Worm (Caenorhabditis elegans) whole organism, midembryonic: Measurements from ENCODE around the gene dnj-9.
"Not testable (repeated sequence)": the region's sequence is repeated elsewhere in the genome, so short reads cannot be mapped to it uniquely, and the experiment has no call there.

Experiments used
- T22C8.4 ChIP-seq: fragments of 200-800 bp; sonication (Bioruptor generic); IDR thresholded peaks from 2 replicates; pipeline ENCODE4 v1.3.6; 2022; ENCODE audit warnings: missing genetic modification characterization, missing compliant biosample characterization
- cog-1 ChIP-seq: sonication (generic microtip); optimal IDR thresholded peaks from 2 replicates; lab custom pipeline; 2016; ENCODE audit warnings: missing genetic modification characterization, missing compliant biosample characterization
- flt-1 ChIP-seq: fragments of 200-800 bp; sonication (Bioruptor generic); IDR thresholded peaks from 2 replicates; pipeline ENCODE4 v1.3.6; 2022; ENCODE audit warnings: missing genetic modification characterization, missing compliant biosample characterization
- klf-2 ChIP-seq: fragments of 200-800 bp; sonication (Bioruptor generic); conservative IDR thresholded peaks from 2 replicates; pipeline ENCODE4 v1.3.6; 2022; ENCODE audit warnings: missing genetic modification reagents, missing genetic modification characterization, missing compliant biosample characterization
- med-1 ChIP-seq: sonication (generic microtip); optimal IDR thresholded peaks from 2 replicates; lab custom pipeline; 2017; ENCODE audit warnings: missing genetic modification characterization, mild to moderate bottlenecking, missing compliant biosample characterization, antibody characterized with exemption, missing genetic modification reagents; ENCODE audit not compliant: insufficient read depth
- ref-1 ChIP-seq: fragments of 200-800 bp; sonication (Bioruptor generic); conservative IDR thresholded peaks from 2 replicates; pipeline ENCODE4 v1.3.6; 2022; ENCODE audit warnings: missing genetic modification reagents, missing genetic modification characterization, missing compliant biosample characterization
- tab-1 ChIP-seq: fragments of 200-800 bp; sonication (Bioruptor generic); IDR thresholded peaks from 2 replicates; pipeline ENCODE4 v1.3.6; 2022; ENCODE audit warnings: missing genetic modification characterization, missing compliant biosample characterization
- ztf-23 ChIP-seq: fragments of 200-800 bp; sonication (Bioruptor generic); IDR thresholded peaks from 2 replicates; pipeline ENCODE4 v1.3.6; 2022; ENCODE audit warnings: missing genetic modification reagents, missing genetic modification characterization, missing compliant biosample characterization
- ztf-29 ChIP-seq: fragments of 200-800 bp; sonication (Bioruptor generic); IDR thresholded peaks from 2 replicates; pipeline ENCODE4 v1.3.6; 2022; ENCODE audit warnings: missing genetic modification reagents, missing genetic modification characterization, missing compliant biosample characterization

Gene dnj-9

DNA sequence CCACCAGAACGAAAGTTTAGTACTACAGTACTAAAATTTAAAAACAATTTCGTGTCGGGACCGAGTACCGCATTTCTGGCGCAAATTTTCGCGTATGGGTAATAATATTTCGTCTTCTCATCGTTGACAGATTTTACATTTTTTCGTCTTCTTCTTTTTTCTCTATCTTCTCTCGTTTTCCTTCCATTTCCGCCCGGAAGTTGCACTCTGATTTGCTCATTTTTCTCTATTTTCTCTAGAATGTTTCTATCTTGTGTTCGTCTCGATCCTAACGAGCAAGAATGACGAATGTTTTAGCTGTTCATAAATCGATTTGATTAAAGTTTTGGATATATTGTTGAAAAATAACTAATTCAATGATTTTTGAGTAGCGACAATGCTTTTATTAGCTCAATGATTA, 3.6 kb downstream of the dnj-9 start:
- TF ChIP-seq tab-1 (GFP tag; lab: Robert Waterston, UW) (no peak), klf-2 (GFP tag; lab: Robert Waterston, UW) (no peak), ztf-29 (GFP tag; lab: Robert Waterston, UW) (no peak), flt-1 (GFP tag; lab: Robert Waterston, UW) (no peak), T22C8.4 (GFP tag; lab: Robert Waterston, UW) (no peak), ref-1 (GFP tag; lab: Robert Waterston, UW) (no peak), ztf-23 (no peak), cog-1 (tag; lab: Kevin White, UChicago) (no peak), med-1 (GFP tag; lab: Kevin White, UChicago) (no peak)

DNA sequence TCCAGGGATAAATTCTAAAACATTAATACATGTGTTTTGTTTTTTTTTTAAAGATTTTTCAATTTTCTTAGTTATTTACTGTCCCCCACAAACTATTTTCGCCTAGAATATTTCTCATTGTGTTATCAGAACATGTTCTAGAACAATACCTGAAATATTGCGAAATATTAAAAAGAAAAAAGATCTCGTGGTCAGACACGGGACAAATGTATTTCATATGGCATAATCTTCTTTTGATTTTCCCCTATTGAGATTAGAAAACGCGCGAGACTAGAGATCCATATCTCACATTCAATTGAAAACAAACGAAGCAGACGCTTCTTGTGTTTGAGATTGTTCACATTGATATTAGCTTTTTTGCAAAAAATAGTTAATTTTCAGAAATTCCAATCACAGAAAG, 4.3 kb downstream of the dnj-9 start:
- no peak for TF ChIP-seq flt-1 (GFP tag; lab: Robert Waterston, UW)
- no peak for TF ChIP-seq tab-1 (GFP tag; lab: Robert Waterston, UW)
- no peak for TF ChIP-seq cog-1 (tag; lab: Kevin White, UChicago)
- TF ChIP-seq klf-2 (GFP tag; lab: Robert Waterston, UW), result no peak
- TF ChIP-seq T22C8.4 (GFP tag; lab: Robert Waterston, UW), result no peak
- TF ChIP-seq ztf-29 (GFP tag; lab: Robert Waterston, UW), result no peak
- TF ChIP-seq med-1 (GFP tag; lab: Kevin White, UChicago), result no peak
- TF ChIP-seq ztf-23, result no peak

DNA sequence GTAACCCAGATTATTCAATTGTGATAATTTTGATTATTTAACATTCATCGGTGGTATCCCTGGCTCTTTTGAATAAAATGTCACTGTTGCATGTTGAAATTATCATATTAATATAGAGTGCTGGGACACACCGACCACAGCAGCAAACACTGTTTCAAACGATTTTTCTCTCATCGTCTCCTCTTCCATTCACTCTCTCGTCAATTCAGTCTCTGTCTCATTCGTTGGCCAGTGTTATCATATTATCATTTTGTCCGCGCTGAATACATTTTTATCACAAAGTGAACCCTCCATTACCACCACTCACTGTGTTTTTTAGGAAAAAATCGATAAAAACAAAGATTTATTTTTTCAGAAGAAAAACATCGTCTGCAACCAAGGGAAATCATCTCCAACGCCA, 5.2 kb downstream of the dnj-9 start:
- TF ChIP-seq ref-1 (GFP tag; lab: Robert Waterston, UW) (no peak), T22C8.4 (GFP tag; lab: Robert Waterston, UW) (0 out of 2 replicates have a peak, but pooled peaks have one; percentile 13), ztf-23 (0 out of 2 replicates have a peak, but pooled peaks have one; percentile 24)

DNA sequence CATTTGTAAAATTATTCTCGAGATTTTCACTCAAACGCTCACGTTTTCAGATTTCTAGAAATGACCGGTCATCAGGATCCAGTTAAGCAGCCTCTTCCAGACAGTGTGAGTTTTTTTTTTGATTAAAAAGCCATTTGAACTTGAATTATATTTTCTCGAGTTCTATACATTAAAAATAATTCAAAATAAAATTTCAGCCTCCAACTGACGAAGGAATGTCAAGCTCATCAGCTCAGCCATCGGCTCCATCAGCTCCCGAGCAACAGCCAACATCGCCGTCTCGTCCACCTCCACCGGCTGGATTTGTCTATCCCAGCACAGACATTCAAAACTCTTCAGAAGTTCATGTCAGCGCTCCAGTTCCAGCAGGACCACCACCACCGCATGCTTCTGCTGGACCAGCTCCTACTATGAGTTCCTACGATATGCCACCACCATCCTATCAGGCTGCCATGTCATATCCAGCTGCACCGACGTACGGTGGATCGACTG, 6.1 kb downstream of the dnj-9 start, which contains the start of gene F11G11.5:
TSS of gene F11G11.5 (plus strand) at position 51 of the 492 bp plus-strand sequence.
- no peak for TF ChIP-seq ztf-23
- TF ChIP-seq ref-1 (GFP tag; lab: Robert Waterston, UW), result no peak
- no peak for TF ChIP-seq flt-1 (GFP tag; lab: Robert Waterston, UW)
- no peak for TF ChIP-seq cog-1 (tag; lab: Kevin White, UChicago)
- TF ChIP-seq klf-2 (GFP tag; lab: Robert Waterston, UW), result no peak
- no peak for TF ChIP-seq ztf-29 (GFP tag; lab: Robert Waterston, UW)
- TF ChIP-seq T22C8.4 (GFP tag; lab: Robert Waterston, UW), result no peak
- no peak for TF ChIP-seq med-1 (GFP tag; lab: Kevin White, UChicago)
- TF ChIP-seq tab-1 (GFP tag; lab: Robert Waterston, UW), result no peak

DNA sequence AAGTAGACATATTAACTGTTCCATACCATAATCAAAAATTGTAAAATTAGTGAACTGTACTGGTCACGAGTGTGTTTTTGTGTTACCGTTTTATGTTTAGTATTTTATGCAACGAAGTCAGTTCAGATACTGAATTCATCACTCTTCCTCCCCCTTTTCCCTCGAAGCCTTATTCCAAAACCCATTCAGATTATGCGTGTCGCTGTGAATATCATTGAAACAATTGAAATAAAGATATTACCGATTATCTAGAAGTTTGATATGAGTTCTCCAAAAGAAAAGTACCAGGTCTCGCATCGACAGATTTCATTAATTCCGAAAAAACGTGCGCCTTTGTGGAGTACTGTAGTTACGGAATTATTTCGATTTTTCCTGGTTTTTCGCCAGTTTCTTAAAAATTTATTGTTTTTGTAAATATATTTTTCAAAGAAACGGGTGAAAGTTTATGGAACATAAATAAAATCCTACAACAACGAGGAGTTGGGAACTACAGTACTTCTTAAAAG, 7.1 kb downstream of the dnj-9 start:
- TF ChIP-seq ztf-29 (GFP tag; lab: Robert Waterston, UW), result no peak

DNA sequence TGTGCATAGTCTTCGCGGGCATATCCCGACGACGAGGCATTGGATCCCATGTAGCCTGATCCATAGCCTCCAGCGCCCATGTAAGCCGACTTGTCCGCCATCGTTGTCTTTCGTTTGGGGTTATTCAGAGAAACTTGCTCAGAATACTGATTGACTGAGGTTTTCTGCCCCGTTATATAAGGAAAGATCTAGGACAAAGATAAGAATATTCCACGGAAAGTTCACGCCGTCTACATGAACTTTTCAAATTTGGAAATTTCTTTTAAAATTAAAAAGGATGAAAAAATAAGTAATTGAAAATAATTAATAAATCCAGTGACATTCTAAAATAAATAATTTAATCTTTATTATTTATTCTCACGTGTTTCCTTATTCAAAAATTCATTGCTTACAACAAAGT, 8.4 kb downstream of the dnj-9 start, which contains the start of the genes nspd-5 and F11G11.4:
TSS of gene nspd-5 (minus strand) at position 101 of the 400 bp plus-strand sequence.
TSS of gene F11G11.4 (plus strand) at position 335 of the 400 bp plus-strand sequence.
- not testable (repeated sequence) for TF ChIP-seq ref-1, T22C8.4, ztf-29 (GFP tag; lab: Robert Waterston, UW)

DNA sequence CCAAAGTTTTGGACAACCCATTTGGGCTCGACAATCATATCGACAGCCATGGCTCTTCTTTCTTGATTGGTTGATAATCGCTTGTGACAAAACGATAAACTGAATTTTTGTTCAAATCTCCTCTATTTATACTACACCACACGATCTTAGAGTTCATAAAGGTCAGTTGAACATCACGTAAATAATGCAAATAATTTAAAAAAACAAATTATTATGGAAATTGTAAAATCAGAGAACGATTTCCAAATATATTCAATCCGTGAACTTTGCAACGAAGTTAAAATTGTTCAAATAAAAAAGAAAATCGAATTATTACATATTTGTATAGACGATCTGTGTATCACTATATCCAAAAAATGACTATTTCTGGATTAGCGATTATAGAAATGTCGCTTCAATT, 11.5 kb downstream of the dnj-9 start, which contains the start of the genes mpst-4 and F11G11.14:
TSS of gene mpst-4 (minus strand) at position 101 of the 400 bp plus-strand sequence.
TSS of gene F11G11.14 (plus strand) at position 325 of the 400 bp plus-strand sequence.
- TF ChIP-seq ztf-29 (GFP tag; lab: Robert Waterston, UW) (no peak), flt-1 (GFP tag; lab: Robert Waterston, UW) (no peak), med-1 (GFP tag; lab: Kevin White, UChicago) (no peak), klf-2 (GFP tag; lab: Robert Waterston, UW) (no peak), ref-1 (GFP tag; lab: Robert Waterston, UW) (no peak), ztf-23 (no peak), cog-1 (tag; lab: Kevin White, UChicago) (no peak), tab-1 (GFP tag; lab: Robert Waterston, UW) (no peak), T22C8.4 (GFP tag; lab: Robert Waterston, UW) (no peak)

DNA sequence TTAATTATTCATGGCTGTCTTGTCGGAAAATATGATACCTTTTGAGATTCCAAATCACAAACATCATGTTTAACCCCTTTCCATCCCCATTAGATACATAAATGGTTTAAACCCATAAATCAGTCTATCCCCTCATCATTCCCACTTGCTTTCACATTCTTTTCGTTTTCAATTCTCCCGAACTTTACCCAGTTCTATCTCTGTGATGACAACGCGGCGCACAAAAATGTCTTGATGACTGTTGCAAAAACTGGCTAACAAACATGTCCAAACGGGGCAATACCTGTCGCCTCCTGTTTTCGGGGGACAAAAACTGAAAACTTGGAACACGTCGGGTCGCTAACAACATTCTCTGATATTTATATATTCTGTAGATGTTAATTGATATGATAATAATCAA, 14.2 kb downstream of the dnj-9 start:
- TF ChIP-seq med-1 (GFP tag; lab: Kevin White, UChicago) (no peak), ztf-29 (GFP tag; lab: Robert Waterston, UW) (no peak), tab-1 (GFP tag; lab: Robert Waterston, UW) (no peak), ref-1 (GFP tag; lab: Robert Waterston, UW) (no peak), ztf-23 (no peak), cog-1 (tag; lab: Kevin White, UChicago) (no peak), flt-1 (GFP tag; lab: Robert Waterston, UW) (no peak), T22C8.4 (GFP tag; lab: Robert Waterston, UW) (no peak), klf-2 (GFP tag; lab: Robert Waterston, UW) (no peak)

DNA sequence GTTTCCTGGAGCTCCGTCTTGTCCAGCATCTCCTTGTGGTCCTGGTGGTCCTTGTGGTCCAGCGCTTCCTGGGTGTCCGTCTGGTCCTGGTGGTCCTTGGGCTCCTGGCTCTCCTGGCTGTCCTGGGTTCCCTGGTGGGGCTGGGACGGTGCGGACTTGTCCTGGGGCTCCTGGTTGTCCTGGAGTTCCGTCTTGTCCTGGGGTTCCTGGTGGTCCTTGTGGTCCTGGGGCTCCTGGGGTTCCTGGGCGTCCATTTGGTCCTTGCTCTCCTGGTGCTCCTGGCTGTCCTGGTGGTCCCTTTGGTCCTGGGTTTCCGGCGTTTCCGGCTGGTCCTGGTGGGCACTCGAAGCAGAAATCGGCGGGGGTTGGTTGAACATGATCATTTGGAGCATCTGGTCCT, 15.0 kb downstream of the dnj-9 start:
- TF ChIP-seq flt-1 (GFP tag; lab: Robert Waterston, UW), result 0 out of 2 replicates have a peak, but pooled peaks have one; percentile 13

DNA sequence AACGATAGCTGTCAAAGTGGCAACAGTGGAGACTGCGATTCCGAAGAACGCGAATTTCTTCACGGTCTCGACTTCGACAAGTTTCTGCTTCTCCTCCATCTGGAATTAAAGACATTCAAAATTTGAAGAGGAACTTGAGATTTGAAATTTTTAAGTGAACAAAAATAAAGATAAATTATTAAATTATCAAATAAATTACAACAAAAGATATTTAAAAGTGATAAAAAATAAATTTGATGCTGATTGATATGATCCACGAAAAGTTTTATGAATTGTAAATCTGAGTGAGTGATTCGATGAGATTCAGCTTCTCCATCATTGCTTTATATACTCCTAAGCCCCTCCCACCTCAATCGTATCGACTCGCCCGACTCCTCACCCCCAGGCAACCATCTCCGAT, 15.6 kb downstream of the dnj-9 start, which contains the start of gene col-17:
TSS of gene col-17 (minus strand) at position 101 of the 400 bp plus-strand sequence.
- TF ChIP-seq ztf-29 (GFP tag; lab: Robert Waterston, UW), result no peak
- TF ChIP-seq tab-1 (GFP tag; lab: Robert Waterston, UW), result no peak
- no peak for TF ChIP-seq T22C8.4 (GFP tag; lab: Robert Waterston, UW)
- TF ChIP-seq med-1 (GFP tag; lab: Kevin White, UChicago), result no peak
- no peak for TF ChIP-seq flt-1 (GFP tag; lab: Robert Waterston, UW)
- TF ChIP-seq cog-1 (tag; lab: Kevin White, UChicago), result no peak
- TF ChIP-seq ztf-23, result no peak
- no peak for TF ChIP-seq ref-1 (GFP tag; lab: Robert Waterston, UW)
- TF ChIP-seq klf-2 (GFP tag; lab: Robert Waterston, UW), result no peak
